Fruit fly (Drosophila melanogaster) whole organism, embryonic: ENCODE results near the gene Muc14A.
A peak's percentile ranks its signal among the peaks of the same experiment; 100 is the strongest.

Experiments
- CG10979 ChIP-seq: fragments of 200-800 bp; sonication (Bioruptor generic); optimal IDR thresholded peaks from 2 replicates; lab custom pipeline; 2018; ENCODE audit warnings: missing biosample characterization, mild to moderate bottlenecking, missing genetic modification characterization, moderate library complexity
- CG12769 ChIP-seq: fragments of 200-800 bp; sonication (Bioruptor generic); optimal IDR thresholded peaks from 2 replicates; lab custom pipeline; 2019; ENCODE audit warnings: missing biosample characterization, mild to moderate bottlenecking, missing genetic modification characterization, moderate library complexity
- CG14965 ChIP-seq: fragments of 200-800 bp; sonication (Bioruptor generic); optimal IDR thresholded peaks from 2 replicates; lab custom pipeline; 2016; ENCODE audit warnings: missing biosample characterization, missing genetic modification characterization, borderline replicate concordance
- CG17359 ChIP-seq: fragments of 200-800 bp; sonication (Bioruptor generic); optimal IDR thresholded peaks from 3 replicates; lab custom pipeline; 2018; ENCODE audit warnings: missing biosample characterization, mild to moderate bottlenecking, missing genetic modification characterization, moderate library complexity
- CG17829 ChIP-seq: fragments of 200-800 bp; optimal IDR thresholded peaks from 2 replicates; lab custom pipeline; 2019; ENCODE audit warnings: missing biosample characterization, mild to moderate bottlenecking, missing genetic modification characterization, moderate library complexity
- CG2129 ChIP-seq: fragments of 200-800 bp; sonication (Bioruptor generic); IDR thresholded peaks from 2 replicates; pipeline ENCODE4 v1.3.6; 2022; ENCODE audit warnings: missing biosample characterization, missing genetic modification characterization; ENCODE audit not compliant: partially characterized antibody
- CG32532 ChIP-seq: fragments of 200-800 bp; sonication (Bioruptor generic); IDR thresholded peaks from 2 replicates; pipeline ENCODE4 v1.3.6; 2022; ENCODE audit warnings: missing biosample characterization, missing genetic modification characterization
- CG32772 ChIP-seq: fragments of 200-800 bp; sonication (Bioruptor generic); IDR thresholded peaks from 2 replicates; pipeline ENCODE4 v1.3.6; 2022; ENCODE audit warnings: missing biosample characterization, missing genetic modification characterization
- CG8281 ChIP-seq: fragments of 200-800 bp; sonication (Bioruptor generic); optimal IDR thresholded peaks from 2 replicates; lab custom pipeline; 2018; ENCODE audit warnings: missing biosample characterization, mild to moderate bottlenecking, missing genetic modification characterization, moderate library complexity
- Camta ChIP-seq: fragments of 200-800 bp; sonication (Bioruptor generic); optimal IDR thresholded peaks from 2 replicates; lab custom pipeline; 2016; ENCODE audit warnings: missing biosample characterization, missing genetic modification characterization
- D ChIP-seq, 2 experiments: fragments of 200-800 bp in 1 of 2; fragments of >200 bp in 1 of 2; sonication (Bioruptor generic) in 1 of 2; optimal IDR thresholded peaks; 2 replicates in 1 of 2; 3 replicates in 1 of 2; lab custom pipeline; 2017; ENCODE audit warnings: mild to moderate bottlenecking in 1 of 2, missing biosample characterization in 1 of 2, missing genetic modification characterization in 1 of 2, missing genetic modification reagents in 1 of 2
- D19A ChIP-seq: fragments of 200-800 bp; optimal IDR thresholded peaks from 3 replicates; lab custom pipeline; 2019; ENCODE audit warnings: missing biosample characterization, mild to moderate bottlenecking, missing genetic modification characterization, moderate library complexity
- Dad ChIP-seq: fragments of 200-800 bp; sonication (Bioruptor generic); optimal IDR thresholded peaks from 3 replicates; lab custom pipeline; 2016; ENCODE audit warnings: missing biosample characterization, missing genetic modification characterization
- Dek ChIP-seq: fragments of 200-800 bp; sonication (Bioruptor generic); optimal IDR thresholded peaks from 3 replicates; lab custom pipeline; 2019; ENCODE audit warnings: missing biosample characterization, mild to moderate bottlenecking, missing genetic modification characterization, moderate library complexity
- E2f2 ChIP-seq: fragments of 200-800 bp; sonication (Bioruptor generic); IDR thresholded peaks from 2 replicates; pipeline ENCODE4 v1.3.6; 2022; ENCODE audit warnings: missing biosample characterization, missing genetic modification characterization
- Ets65A ChIP-seq: fragments of 200-800 bp; sonication (Bioruptor generic); peaks from one replicate; lab custom pipeline; 2016; ENCODE audit warnings: missing biosample characterization, missing genetic modification characterization
- HHEX ChIP-seq: fragments of 200-800 bp; sonication (Bioruptor generic); optimal IDR thresholded peaks from 3 replicates; lab custom pipeline; 2017; ENCODE audit warnings: missing biosample characterization, mild to moderate bottlenecking, missing genetic modification characterization, missing genetic modification reagents
- Hr3 ChIP-seq: fragments of 200-800 bp; sonication (Bioruptor generic); optimal IDR thresholded peaks from 3 replicates; lab custom pipeline; 2016; ENCODE audit warnings: missing biosample characterization, missing genetic modification characterization
- Lim3 ChIP-seq: fragments of 200-800 bp; sonication (Bioruptor generic); IDR thresholded peaks from 2 replicates; pipeline ENCODE4 v1.3.6; 2022; ENCODE audit warnings: missing biosample characterization, missing genetic modification characterization
- YL-1 ChIP-seq: fragments of 200-800 bp; sonication (Bioruptor generic); optimal IDR thresholded peaks from 3 replicates; lab custom pipeline; 2017; ENCODE audit warnings: missing biosample characterization, mild to moderate bottlenecking, missing genetic modification characterization
- bbx ChIP-seq: fragments of 200-800 bp; sonication (Bioruptor generic); IDR thresholded peaks from 2 replicates; pipeline ENCODE4 v1.3.6; 2022; ENCODE audit warnings: missing biosample characterization, missing genetic modification characterization; ENCODE audit not compliant: partially characterized antibody
- gce ChIP-seq: fragments of 200-800 bp; sonication (Bioruptor generic); IDR thresholded peaks from 3 replicates; pipeline ENCODE4 v1.3.6; 2022; ENCODE audit warnings: missing biosample characterization, missing genetic modification characterization
- jumu ChIP-seq: fragments of 200-800 bp; sonication (Bioruptor generic); optimal IDR thresholded peaks from 3 replicates; lab custom pipeline; 2016; ENCODE audit warnings: missing biosample characterization, missing genetic modification characterization
- knrl ChIP-seq: fragments of 200-800 bp; sonication (Bioruptor generic); IDR thresholded peaks from 3 replicates; pipeline ENCODE4 v1.3.6; 2022; ENCODE audit warnings: missing biosample characterization, missing genetic modification characterization; ENCODE audit not compliant: partially characterized antibody
- pnt ChIP-seq: fragments of 200-800 bp; sonication (Bioruptor generic); optimal IDR thresholded peaks from 3 replicates; lab custom pipeline; 2016; ENCODE audit warnings: missing biosample characterization, missing genetic modification characterization
- run ChIP-seq: fragments of 200-800 bp; sonication (Bioruptor generic); optimal IDR thresholded peaks from 3 replicates; lab custom pipeline; 2018; ENCODE audit warnings: missing biosample characterization, mild to moderate bottlenecking, missing genetic modification characterization
- sob ChIP-seq: fragments of 200-800 bp; sonication (Bioruptor generic); IDR thresholded peaks from 2 replicates; pipeline ENCODE4 v1.3.6; 2022; ENCODE audit warnings: missing biosample characterization, missing genetic modification characterization
- stc ChIP-seq: fragments of 200-800 bp; sonication (Bioruptor generic); IDR thresholded peaks from 2 replicates; pipeline ENCODE4 v1.3.6; 2022; ENCODE audit warnings: missing biosample characterization, missing genetic modification characterization
- unc-4 ChIP-seq: fragments of 200-800 bp; sonication (Bioruptor generic); IDR thresholded peaks from 2 replicates; pipeline ENCODE4 v1.3.6; 2022; ENCODE audit warnings: missing biosample characterization, missing genetic modification characterization; ENCODE audit not compliant: partially characterized antibody
- zfh1 ChIP-seq: fragments of 200-800 bp; sonication (Bioruptor generic); IDR thresholded peaks from 3 replicates; pipeline ENCODE4 v1.3.6; 2022; ENCODE audit warnings: missing biosample characterization, missing genetic modification characterization

The Muc14A gene

dm6 chrX:16105715-16106114 lies 96.8 kb downstream of the Muc14A start (continued):
- 0 out of 2 replicates have a peak, but pooled peaks have one; percentile 17 for TF ChIP-seq unc-4
- peak; percentile 52; the same call in 1 of the 2 replicates for TF ChIP-seq CG32772 (GFP tag; lab: Robert Waterston, UW)
- TF ChIP-seq CG12769 (tag; lab: Kevin White, UChicago), result no peak
- no peak for TF ChIP-seq YL-1 (GFP tag; lab: Kevin White, UChicago)
- TF ChIP-seq CG8281, result no peak
- no peak for TF ChIP-seq gce (GFP tag; lab: Robert Waterston, UW)
- peak; percentile 64 for TF ChIP-seq sob (GFP tag; lab: Robert Waterston, UW)
- no peak for TF ChIP-seq Hr3
- no peak for TF ChIP-seq CG2129 (GFP tag; lab: Robert Waterston, UW)
- TF ChIP-seq E2f2, result peak; percentile 17; the same call in 1 of the 2 replicates
- TF ChIP-seq CG17829 (tag; lab: Kevin White, UChicago), result peak; percentile 48
- TF ChIP-seq CG32532 (GFP tag; lab: Robert Waterston, UW), result peak; percentile 77
- TF ChIP-seq Ets65A (GFP tag; lab: Kevin White, UChicago), result peak; percentile 97
- no peak for TF ChIP-seq Lim3 (GFP tag; lab: Robert Waterston, UW)
- peak; percentile 55 for TF ChIP-seq CG10979 (tag; lab: Kevin White, UChicago)
- peak; percentile 25 for TF ChIP-seq CG17359
- peak; percentile 24 for TF ChIP-seq HHEX
- TF ChIP-seq knrl, result peak; percentile 27; the same call in 1 of the 3 replicates
- peak; percentile 40; the same call in 1 of the 2 replicates for TF ChIP-seq bbx (GFP tag; lab: Robert Waterston, UW)
- TF ChIP-seq zfh1 (GFP tag; lab: Robert Waterston, UW), result peak; percentile 54; the same call in 1 of the 3 replicates
- peak; percentile 6 for TF ChIP-seq Dad (GFP tag; lab: Kevin White, UChicago)
- no peak for TF ChIP-seq run
- peak; percentile 52 for TF ChIP-seq jumu (GFP tag; lab: Kevin White, UChicago)
- TF ChIP-seq Camta (GFP tag; lab: Kevin White, UChicago), result peak; percentile 52
- TF ChIP-seq Dek, result no peak
- no peak for TF ChIP-seq D (optimal IDR thresholded peaks at IDR 0.05; lab: Kevin White, UChicago)
- no peak for TF ChIP-seq D (GFP tag; optimal IDR thresholded peaks at IDR 0.05; lab: Kevin White, UChicago)
- TF ChIP-seq pnt (GFP tag; lab: Kevin White, UChicago), result peak; percentile 68
- no peak for TF ChIP-seq D19A (tag; lab: Kevin White, UChicago)
- 0 out of 2 replicates have a peak, but pooled peaks have one; percentile 25 for TF ChIP-seq stc (GFP tag; lab: Robert Waterston, UW)
- peak; percentile 58 for TF ChIP-seq CG14965 (GFP tag; lab: Kevin White, UChicago)
- TF ChIP-seq, all 482 proteins: peak for 122
